Fruit fly (Drosophila melanogaster) whole organism, prepupa: ENCODE data around the gene Mrp4.
A peak's percentile ranks its signal among the peaks of the same experiment; 100 is the strongest.

Experiments
- Blimp-1 ChIP-seq: fragments of 200-800 bp; sonication (Bioruptor generic); optimal IDR thresholded peaks from 3 replicates; lab custom pipeline; 2017; ENCODE audit warnings: missing biosample characterization, missing genetic modification characterization, mild to moderate bottlenecking, moderate library complexity, missing genetic modification reagents
- CG10669 ChIP-seq: fragments of 200-800 bp; sonication (Bioruptor generic); optimal IDR thresholded peaks from 3 replicates; lab custom pipeline; 2018; ENCODE audit warnings: missing biosample characterization, mild to moderate bottlenecking, missing genetic modification characterization, moderate library complexity
- CG11294 ChIP-seq: fragments of 200-800 bp; sonication (Bioruptor generic); IDR thresholded peaks from 2 replicates; pipeline ENCODE4 v1.3.6; 2022; ENCODE audit warnings: missing biosample characterization, missing genetic modification characterization
- CG11762 ChIP-seq: fragments of 200-800 bp; sonication (Bioruptor generic); optimal IDR thresholded peaks from 3 replicates; lab custom pipeline; 2016; ENCODE audit warnings: missing biosample characterization, missing genetic modification characterization; ENCODE audit not compliant: insufficient read depth
- CG11902 ChIP-seq: fragments of 200-800 bp; sonication (Bioruptor generic); optimal IDR thresholded peaks from 3 replicates; lab custom pipeline; 2016; ENCODE audit warnings: missing biosample characterization, missing genetic modification characterization
- CG1621 ChIP-seq: fragments of 200-800 bp; sonication (Bioruptor generic); optimal IDR thresholded peaks from 3 replicates; lab custom pipeline; 2018; ENCODE audit warnings: missing biosample characterization, mild to moderate bottlenecking, missing genetic modification characterization
- CG16779 ChIP-seq: fragments of 200-800 bp; sonication (Bioruptor generic); optimal IDR thresholded peaks from 3 replicates; lab custom pipeline; 2017; ENCODE audit warnings: missing biosample characterization, mild to moderate bottlenecking, missing genetic modification characterization
- CG3032 ChIP-seq: fragments of 200-800 bp; optimal IDR thresholded peaks from 2 replicates; lab custom pipeline; 2019; ENCODE audit warnings: missing biosample characterization, mild to moderate bottlenecking, missing genetic modification characterization, moderate library complexity
- CG31627 ChIP-seq: fragments of 200-800 bp; sonication (Bioruptor generic); optimal IDR thresholded peaks from 3 replicates; lab custom pipeline; 2016; ENCODE audit warnings: missing biosample characterization, missing genetic modification characterization
- CG32006 ChIP-seq: fragments of 200-800 bp; sonication (Bioruptor generic); optimal IDR thresholded peaks from 3 replicates; lab custom pipeline; 2017; ENCODE audit warnings: missing biosample characterization, mild to moderate bottlenecking, missing genetic modification characterization
- CG34406 ChIP-seq: fragments of 200-800 bp; sonication (Bioruptor generic); optimal IDR thresholded peaks from 3 replicates; lab custom pipeline; 2016; ENCODE audit warnings: missing biosample characterization, missing genetic modification characterization
- CG3919 ChIP-seq: fragments of 200-800 bp; sonication (Bioruptor generic); optimal IDR thresholded peaks from 3 replicates; lab custom pipeline; 2016; ENCODE audit warnings: missing biosample characterization, missing genetic modification characterization
- CG4318 ChIP-seq: fragments of 200-800 bp; sonication (Bioruptor generic); optimal IDR thresholded peaks from 3 replicates; lab custom pipeline; 2017; ENCODE audit warnings: missing biosample characterization, mild to moderate bottlenecking, missing genetic modification characterization
- CG6792 ChIP-seq: fragments of 200-800 bp; sonication (Bioruptor generic); optimal IDR thresholded peaks from 3 replicates; lab custom pipeline; 2016; ENCODE audit warnings: missing biosample characterization, missing genetic modification characterization
- CG6854 ChIP-seq: fragments of 200-800 bp; sonication (Bioruptor generic); optimal IDR thresholded peaks from 2 replicates; lab custom pipeline; 2017; ENCODE audit warnings: missing biosample characterization, mild to moderate bottlenecking, missing genetic modification characterization
- CG9139 ChIP-seq: fragments of 200-800 bp; sonication (Bioruptor generic); optimal IDR thresholded peaks from 3 replicates; lab custom pipeline; 2017; ENCODE audit warnings: missing biosample characterization, mild to moderate bottlenecking, missing genetic modification characterization
- Eip78C ChIP-seq: fragments of 200-800 bp; sonication (Bioruptor generic); peaks from one replicate; lab custom pipeline; 2016; ENCODE audit warnings: missing biosample characterization, missing genetic modification characterization
- Eip93F ChIP-seq: fragments of 200-800 bp; sonication (Bioruptor generic); optimal IDR thresholded peaks from 2 replicates; lab custom pipeline; 2016; ENCODE audit warnings: missing biosample characterization, mild to moderate bottlenecking, missing genetic modification characterization
- Ets21C ChIP-seq: fragments of 200-800 bp; sonication (Bioruptor generic); optimal IDR thresholded peaks from 3 replicates; lab custom pipeline; 2016; ENCODE audit warnings: missing biosample characterization, missing genetic modification characterization
- Ets96B ChIP-seq: fragments of 200-800 bp; optimal IDR thresholded peaks from 2 replicates; lab custom pipeline; 2019; ENCODE audit warnings: missing biosample characterization, mild to moderate bottlenecking, missing genetic modification characterization, moderate library complexity
- Gug ChIP-seq: fragments of 200-800 bp; sonication (Bioruptor generic); IDR thresholded peaks from 2 replicates; pipeline ENCODE4 v1.3.6; 2022; ENCODE audit warnings: missing biosample characterization, missing genetic modification characterization
- Hr38 ChIP-seq: sonication (Bioruptor generic); optimal IDR thresholded peaks from 2 replicates; lab custom pipeline; 2016; ENCODE audit warnings: missing biosample characterization, missing genetic modification characterization
- Hr39 ChIP-seq: fragments of 200-800 bp; sonication (Bioruptor generic); optimal IDR thresholded peaks from 2 replicates; lab custom pipeline; 2016; ENCODE audit warnings: missing biosample characterization, missing genetic modification characterization
- Smox ChIP-seq: fragments of 200-800 bp; sonication (Bioruptor generic); optimal IDR thresholded peaks from 3 replicates; lab custom pipeline; 2016; ENCODE audit warnings: missing biosample characterization, missing genetic modification characterization
- Sox102F ChIP-seq: fragments of 200-800 bp; sonication (Bioruptor generic); optimal IDR thresholded peaks from 2 replicates; lab custom pipeline; 2016; ENCODE audit warnings: missing biosample characterization, mild to moderate bottlenecking, missing genetic modification characterization
- Sox14 ChIP-seq: fragments of 200-800 bp; sonication (Bioruptor generic); optimal IDR thresholded peaks from 3 replicates; lab custom pipeline; 2016; ENCODE audit warnings: missing biosample characterization, missing genetic modification characterization
- Sox15 ChIP-seq: fragments of 200-800 bp; sonication (Bioruptor generic); optimal IDR thresholded peaks from 3 replicates; lab custom pipeline; 2016; ENCODE audit warnings: missing biosample characterization, missing genetic modification characterization
- acj6 ChIP-seq: fragments of 200-800 bp; sonication (Bioruptor generic); optimal IDR thresholded peaks from 3 replicates; lab custom pipeline; 2016; ENCODE audit warnings: missing biosample characterization, missing genetic modification characterization
- cyc ChIP-seq: fragments of 200-800 bp; sonication (Bioruptor generic); optimal IDR thresholded peaks from 3 replicates; lab custom pipeline; 2016; ENCODE audit warnings: missing biosample characterization, missing genetic modification characterization
- dsx ChIP-seq: fragments of 200-800 bp; optimal IDR thresholded peaks from 3 replicates; lab custom pipeline; 2019; ENCODE audit warnings: missing biosample characterization, mild to moderate bottlenecking, missing genetic modification characterization, moderate library complexity; ENCODE audit not compliant: poor library complexity, severe bottlenecking
- eg ChIP-seq: fragments of 200-800 bp; sonication (Bioruptor generic); IDR thresholded peaks from 3 replicates; pipeline ENCODE4 v1.3.6; 2022; ENCODE audit warnings: missing biosample characterization, missing genetic modification characterization
- fd59A ChIP-seq: fragments of 200-800 bp; sonication (Bioruptor generic); optimal IDR thresholded peaks from 2 replicates; lab custom pipeline; 2017; ENCODE audit warnings: missing biosample characterization, mild to moderate bottlenecking, missing genetic modification characterization, missing genetic modification reagents
- fd85E ChIP-seq: fragments of 200-800 bp; sonication (Bioruptor generic); optimal IDR thresholded peaks from 3 replicates; lab custom pipeline; 2016; ENCODE audit warnings: missing biosample characterization, missing genetic modification characterization
- lz ChIP-seq: fragments of 200-800 bp; sonication (Bioruptor generic); optimal IDR thresholded peaks from 3 replicates; lab custom pipeline; 2016; ENCODE audit warnings: missing biosample characterization, missing genetic modification characterization
- net ChIP-seq: fragments of 200-800 bp; sonication (Bioruptor generic); optimal IDR thresholded peaks from 3 replicates; lab custom pipeline; 2016; ENCODE audit warnings: missing biosample characterization, missing genetic modification characterization
- pdm3 ChIP-seq: fragments of 200-800 bp; sonication (Bioruptor generic); optimal IDR thresholded peaks from 3 replicates; lab custom pipeline; 2016; ENCODE audit warnings: missing biosample characterization, missing genetic modification characterization
- salr ChIP-seq, 2 experiments: fragments of 200-800 bp; sonication (Bioruptor generic); optimal IDR thresholded peaks; 3 replicates each; lab custom pipeline; 2016 to 2018; ENCODE audit warnings: missing biosample characterization in 2 of 2, missing genetic modification characterization in 2 of 2, mild to moderate bottlenecking in 1 of 2
- ss ChIP-seq, 2 experiments: fragments of 200-800 bp; sonication (Bioruptor generic); optimal IDR thresholded peaks; 2 replicates in 1 of 2; 3 replicates in 1 of 2; lab custom pipeline; 2017 to 2018; ENCODE audit warnings: mild to moderate bottlenecking in 2 of 2, missing biosample characterization in 2 of 2, missing genetic modification characterization in 2 of 2, moderate library complexity in 1 of 2
- svp ChIP-seq: fragments of 200-800 bp; sonication (Bioruptor generic); peaks from one replicate; lab custom pipeline; 2016; ENCODE audit warnings: missing biosample characterization, missing genetic modification characterization
- vri ChIP-seq: fragments of 200-800 bp; sonication (Bioruptor generic); optimal IDR thresholded peaks from 3 replicates; lab custom pipeline; 2016; ENCODE audit warnings: missing biosample characterization, mild to moderate bottlenecking, missing genetic modification characterization

Gene Mrp4

DNA sequence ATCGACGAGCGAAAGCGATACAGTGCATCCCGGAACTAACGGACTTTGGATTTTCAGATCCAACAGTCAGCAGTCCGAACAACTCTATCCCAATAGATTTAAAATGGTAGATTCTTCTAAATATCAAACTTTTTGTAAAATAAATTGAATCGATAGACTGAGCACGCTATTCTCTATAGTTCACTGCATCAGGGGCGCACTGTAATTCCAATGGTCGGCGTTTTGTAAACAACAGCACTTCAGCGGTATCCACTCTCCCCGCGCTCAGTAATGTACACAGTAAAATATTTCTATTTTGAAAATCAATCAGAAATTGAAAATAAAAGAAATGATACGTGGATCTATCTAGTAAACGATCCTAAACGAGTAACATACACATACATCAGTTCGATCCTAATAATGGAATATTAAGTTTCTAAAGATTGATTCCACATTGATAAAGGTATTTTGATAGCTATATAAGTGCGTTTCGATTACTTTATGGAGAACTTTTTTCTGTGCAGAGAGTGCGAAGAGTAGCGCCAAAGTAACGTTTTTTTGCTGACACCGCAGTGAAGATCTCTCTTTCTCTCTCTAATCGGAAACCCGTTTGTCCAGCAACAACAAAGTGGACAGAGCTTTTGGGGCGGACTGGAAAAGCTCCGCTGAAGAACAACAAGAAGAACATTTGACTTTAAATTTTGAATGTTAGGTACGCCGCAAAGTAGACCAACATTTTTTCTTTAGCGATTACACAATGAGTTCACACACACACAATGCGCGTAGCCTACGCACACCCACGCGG is 6.5 kb upstream of the Mrp4 start (continued):
- TF ChIP-seq ss (GFP tag; optimal IDR thresholded peaks at IDR 0.05; lab: Kevin White, UChicago) (peak; percentile 91 to 94), CG16779 (tag; lab: Kevin White, UChicago) (peak; percentile 91), Eip78C (GFP tag; lab: Kevin White, UChicago) (peak; percentile 98), CG1621 (tag; lab: Kevin White, UChicago) (peak; percentile 90), acj6 (GFP tag; lab: Kevin White, UChicago) (peak; percentile 95), Sox14 (GFP tag; lab: Kevin White, UChicago) (peak; percentile 95), CG6854 (GFP tag; lab: Kevin White, UChicago) (peak; percentile 91), Hr39 (peak; percentile 95), CG10669 (GFP tag; lab: Kevin White, UChicago) (peak; percentile 94), CG4318 (GFP tag; lab: Kevin White, UChicago) (peak; percentile 87), svp (GFP tag; lab: Kevin White, UChicago) (peak; percentile 99), dsx (GFP tag; lab: Kevin White, UChicago) (peak; percentile 94), pdm3 (peak; percentile 95), Sox15 (peak; percentile 89), CG31627 (GFP tag; lab: Kevin White, UChicago) (peak; percentile 96), lz (GFP tag; lab: Kevin White, UChicago) (peak; percentile 95), Gug (GFP tag; lab: Robert Waterston, UW) (peak; percentile 92), CG3032 (peak; percentile 96), fd85E (GFP tag; lab: Kevin White, UChicago) (peak; percentile 95), CG34406 (GFP tag; lab: Kevin White, UChicago) (peak; percentile 92), Hr38 (no peak), CG11902 (GFP tag; lab: Kevin White, UChicago) (peak; percentile 95), eg (GFP tag; lab: Robert Waterston, UW) (peak; percentile 97), CG6792 (GFP tag; lab: Kevin White, UChicago) (peak; percentile 93), Eip93F (peak; percentile 86)
- TF ChIP-seq, all 60 proteins: peak for 59

DNA sequence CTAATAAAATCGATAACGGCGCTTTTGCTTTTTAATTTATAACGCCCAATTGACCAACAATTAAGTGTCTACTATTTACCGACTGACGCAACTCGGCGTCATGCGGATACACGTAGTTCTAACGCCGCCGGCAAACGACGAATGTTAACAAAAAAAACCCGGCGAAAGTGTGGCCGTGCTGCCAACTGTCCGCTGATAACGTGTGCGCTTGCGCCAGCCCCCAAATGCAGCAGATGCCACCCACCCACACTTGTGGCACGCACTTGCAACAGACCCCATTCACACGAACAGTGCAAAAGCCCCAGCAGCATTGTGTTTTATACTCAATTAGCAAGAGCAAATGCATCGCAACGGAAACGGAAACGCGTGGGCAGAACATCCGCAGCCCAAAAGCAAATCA is 5.9 kb upstream of the Mrp4 start:
- TF ChIP-seq CG11762 (GFP tag; lab: Kevin White, UChicago): no peak
- no peak for TF ChIP-seq CG3032
- TF ChIP-seq net: no peak
- TF ChIP-seq CG4318 (GFP tag; lab: Kevin White, UChicago): no peak
- no peak for TF ChIP-seq CG3919 (GFP tag; lab: Kevin White, UChicago)
- no peak for TF ChIP-seq eg (GFP tag; lab: Robert Waterston, UW)
- TF ChIP-seq lz (GFP tag; lab: Kevin White, UChicago): no peak
- no peak for TF ChIP-seq CG11294 (GFP tag; lab: Robert Waterston, UW)
- TF ChIP-seq fd59A (GFP tag; lab: Kevin White, UChicago): no peak
- no peak for TF ChIP-seq svp (GFP tag; lab: Kevin White, UChicago)
- no peak for TF ChIP-seq CG32006 (GFP tag; lab: Kevin White, UChicago)
- TF ChIP-seq pdm3: no peak
- no peak for TF ChIP-seq Gug (GFP tag; lab: Robert Waterston, UW)
- no peak for TF ChIP-seq dsx (GFP tag; lab: Kevin White, UChicago)
- no peak for TF ChIP-seq salr (GFP tag; optimal IDR thresholded peaks at IDR 0.05; lab: Kevin White, UChicago)
- TF ChIP-seq, all 60 proteins: peak for 0

DNA sequence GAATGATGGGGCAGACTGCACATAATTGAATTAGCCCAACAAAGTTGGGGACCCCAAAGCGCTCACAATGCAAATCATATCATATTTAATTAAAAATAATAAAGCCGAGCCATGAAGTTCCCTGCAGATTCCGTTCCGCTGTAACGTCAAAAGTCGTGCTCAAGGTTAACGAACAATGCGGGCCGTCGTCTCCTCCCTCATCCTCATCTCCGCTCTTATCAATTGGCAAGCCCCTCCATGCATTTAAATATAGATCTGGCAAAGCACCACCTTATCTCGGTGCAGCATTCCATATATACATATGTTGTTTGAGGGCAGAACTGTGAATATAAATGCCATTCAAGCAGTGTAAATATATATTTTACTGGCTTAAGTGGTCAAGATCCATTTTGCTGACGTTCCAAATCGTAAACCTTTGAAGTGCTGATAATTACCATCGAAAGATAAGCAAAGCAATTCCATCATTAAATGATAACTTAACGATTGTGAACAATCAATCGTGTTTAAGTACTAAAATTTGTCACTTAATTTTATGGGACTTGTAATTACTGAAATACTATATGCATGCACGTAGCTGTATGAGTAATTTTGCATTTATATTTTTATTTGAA is 4.2 kb upstream of the Mrp4 start:
- TF ChIP-seq CG9139 (GFP tag; lab: Kevin White, UChicago): no peak
- no peak for TF ChIP-seq Smox (GFP tag; lab: Kevin White, UChicago)
- no peak for TF ChIP-seq Hr38
- no peak for TF ChIP-seq Hr39
- no peak for TF ChIP-seq CG4318 (GFP tag; lab: Kevin White, UChicago)
- TF ChIP-seq svp (GFP tag; lab: Kevin White, UChicago): peak; percentile 96
- TF ChIP-seq Blimp-1 (GFP tag; lab: Kevin White, UChicago): no peak
- no peak for TF ChIP-seq CG16779 (tag; lab: Kevin White, UChicago)
- no peak for TF ChIP-seq cyc (GFP tag; lab: Kevin White, UChicago)
- TF ChIP-seq CG1621 (tag; lab: Kevin White, UChicago): no peak
- peak; percentile 0 for TF ChIP-seq Sox102F
- TF ChIP-seq dsx (GFP tag; lab: Kevin White, UChicago): no peak
- no peak for TF ChIP-seq CG3032
- TF ChIP-seq vri (GFP tag; lab: Kevin White, UChicago): peak; percentile 32
- peak; percentile 12 for TF ChIP-seq Eip93F
- TF ChIP-seq ss (GFP tag; optimal IDR thresholded peaks at IDR 0.05; lab: Kevin White, UChicago): no peak
- peak; percentile 18 for TF ChIP-seq Eip78C (GFP tag; lab: Kevin White, UChicago)
- TF ChIP-seq Ets96B (tag; lab: Kevin White, UChicago): no peak
- TF ChIP-seq Ets21C (GFP tag; lab: Kevin White, UChicago): no peak
- no peak for TF ChIP-seq fd59A (GFP tag; lab: Kevin White, UChicago)
- TF ChIP-seq net: no peak
- TF ChIP-seq, all 60 proteins: peak for 5
